Worm (Caenorhabditis elegans) whole organism, late embryonic: ENCODE results near the gene twk-20.

Experiments
- C08G9.2 ChIP-seq: sonication (generic microtip); optimal IDR thresholded peaks from 2 replicates; lab custom pipeline; 2016; ENCODE audit warnings: mild to moderate bottlenecking, missing genetic modification characterization, moderate library complexity, missing compliant biosample characterization
- C38D4.7 ChIP-seq: fragments of 200-800 bp; sonication (Bioruptor generic); optimal IDR thresholded peaks from 2 replicates; lab custom pipeline; 2018; ENCODE audit warnings: mild to moderate bottlenecking, missing genetic modification characterization, moderate library complexity, missing compliant biosample characterization
- F13H6.1 ChIP-seq: sonication (generic microtip); optimal IDR thresholded peaks from 2 replicates; lab custom pipeline; 2016; ENCODE audit warnings: missing genetic modification characterization, missing compliant biosample characterization
- K02D7.2 ChIP-seq: sonication (generic microtip); optimal IDR thresholded peaks from 2 replicates; lab custom pipeline; 2017; ENCODE audit warnings: mild to moderate bottlenecking, missing genetic modification characterization, missing compliant biosample characterization
- K09A11.1 ChIP-seq: sonication (generic microtip); optimal IDR thresholded peaks from 2 replicates; lab custom pipeline; 2017; ENCODE audit warnings: antibody characterized with exemption, mild to moderate bottlenecking, missing genetic modification characterization, missing compliant biosample characterization; ENCODE audit not compliant: insufficient read depth
- T23F11.4 ChIP-seq: fragments of 200-800 bp; sonication (Bioruptor generic); optimal IDR thresholded peaks from 2 replicates; lab custom pipeline; 2018; ENCODE audit warnings: mild to moderate bottlenecking, missing genetic modification characterization, missing compliant biosample characterization
- Y22D7AL.16 ChIP-seq: sonication (generic microtip); optimal IDR thresholded peaks from 2 replicates; lab custom pipeline; 2016; ENCODE audit warnings: missing genetic modification characterization, missing compliant biosample characterization
- ceh-14 ChIP-seq: sonication (generic microtip); optimal IDR thresholded peaks from 2 replicates; lab custom pipeline; 2016; ENCODE audit warnings: missing genotype, missing genetic modification characterization, missing compliant biosample characterization
- ceh-18 ChIP-seq: sonication (generic microtip); optimal IDR thresholded peaks from 2 replicates; lab custom pipeline; 2016; ENCODE audit warnings: missing genetic modification characterization, missing compliant biosample characterization
- ceh-19 ChIP-seq: fragments of 200-800 bp; sonication (Bioruptor generic); optimal IDR thresholded peaks from 2 replicates; lab custom pipeline; 2018; ENCODE audit warnings: mild to moderate bottlenecking, missing genetic modification characterization, missing compliant biosample characterization
- ceh-2 ChIP-seq: sonication (generic microtip); optimal IDR thresholded peaks from 2 replicates; lab custom pipeline; 2016; ENCODE audit warnings: missing genotype, missing genetic modification characterization, missing compliant biosample characterization
- ceh-24 ChIP-seq: sonication (generic microtip); optimal IDR thresholded peaks from 2 replicates; lab custom pipeline; 2016; ENCODE audit warnings: mild to moderate bottlenecking, missing genetic modification characterization, missing compliant biosample characterization
- ceh-31 ChIP-seq: sonication (generic microtip); optimal IDR thresholded peaks from 2 replicates; lab custom pipeline; 2016; ENCODE audit warnings: missing genetic modification characterization, missing compliant biosample characterization
- ceh-34 ChIP-seq: sonication (generic microtip); optimal IDR thresholded peaks from 2 replicates; lab custom pipeline; 2016; ENCODE audit warnings: mild to moderate bottlenecking, missing genetic modification characterization, missing compliant biosample characterization
- ceh-45 ChIP-seq: fragments of 200-800 bp; sonication (Bioruptor generic); IDR thresholded peaks from 2 replicates; pipeline ENCODE4 v1.3.6; 2022; ENCODE audit warnings: missing genetic modification reagents, missing genetic modification characterization, missing compliant biosample characterization
- ceh-48 ChIP-seq: sonication (generic microtip); optimal IDR thresholded peaks from 2 replicates; lab custom pipeline; 2016; ENCODE audit warnings: missing genetic modification characterization, inconsistent platforms, missing compliant biosample characterization
- dmd-4 ChIP-seq: sonication (generic microtip); optimal IDR thresholded peaks from 2 replicates; lab custom pipeline; 2016; ENCODE audit warnings: borderline replicate concordance, missing genetic modification characterization, missing compliant biosample characterization
- dve-1 ChIP-seq: sonication (generic microtip); optimal IDR thresholded peaks from 2 replicates; lab custom pipeline; 2017; ENCODE audit warnings: antibody characterized with exemption, mild to moderate bottlenecking, missing genetic modification characterization, missing compliant biosample characterization
- elt-2 ChIP-seq: sonication (generic microtip); optimal IDR thresholded peaks from 2 replicates; lab custom pipeline; 2016; ENCODE audit warnings: missing genetic modification reagents, missing genetic modification characterization, missing compliant biosample characterization
- ets-4 ChIP-seq: sonication (generic microtip); optimal IDR thresholded peaks from 2 replicates; lab custom pipeline; 2016; ENCODE audit warnings: missing genetic modification characterization, missing compliant biosample characterization
- eyg-1 ChIP-seq: sonication (generic microtip); optimal IDR thresholded peaks from 2 replicates; lab custom pipeline; 2016; ENCODE audit warnings: missing genotype, missing genetic modification characterization, missing compliant biosample characterization
- fax-1 ChIP-seq: sonication (generic microtip); optimal IDR thresholded peaks from 2 replicates; lab custom pipeline; 2016; ENCODE audit warnings: missing genotype, missing genetic modification characterization, missing compliant biosample characterization
- fkh-10 ChIP-seq: fragments of 150-350 bp; optimal IDR thresholded peaks from 2 replicates; lab custom pipeline; 2014; ENCODE audit warnings: missing biosample characterization, missing genetic modification reagents, missing genetic modification characterization
- fkh-6 ChIP-seq: sonication (generic microtip); optimal IDR thresholded peaks from 2 replicates; lab custom pipeline; 2016; ENCODE audit warnings: missing genetic modification characterization, missing compliant biosample characterization
- gmeb-2 ChIP-seq: sonication (generic microtip); optimal IDR thresholded peaks from 2 replicates; lab custom pipeline; 2016; ENCODE audit warnings: missing genetic modification characterization, inconsistent platforms, missing compliant biosample characterization
- hlh-13 ChIP-seq: fragments of 200-800 bp; sonication (Bioruptor generic); optimal IDR thresholded peaks from 2 replicates; lab custom pipeline; 2018; ENCODE audit warnings: mild to moderate bottlenecking, missing genetic modification characterization, missing compliant biosample characterization
- hlh-15 ChIP-seq: sonication (generic microtip); optimal IDR thresholded peaks from 2 replicates; lab custom pipeline; 2016; ENCODE audit warnings: missing genetic modification characterization, missing compliant biosample characterization
- hlh-30 ChIP-seq: sonication (generic microtip); optimal IDR thresholded peaks from 2 replicates; lab custom pipeline; 2017; ENCODE audit warnings: antibody characterized with exemption, missing genetic modification characterization, missing compliant biosample characterization; ENCODE audit not compliant: insufficient read depth
- hlh-6 ChIP-seq: sonication (generic microtip); optimal IDR thresholded peaks from 2 replicates; lab custom pipeline; 2016; ENCODE audit warnings: missing genotype, missing genetic modification characterization, missing compliant biosample characterization
- hlh-8 ChIP-seq: sonication (generic microtip); optimal IDR thresholded peaks from 2 replicates; lab custom pipeline; 2016; ENCODE audit warnings: missing genotype, missing genetic modification characterization, missing compliant biosample characterization
- lim-6 ChIP-seq: sonication (generic microtip); optimal IDR thresholded peaks from 2 replicates; lab custom pipeline; 2016; ENCODE audit warnings: missing genetic modification characterization, missing compliant biosample characterization
- mec-3 ChIP-seq: sonication (generic microtip); optimal IDR thresholded peaks from 2 replicates; lab custom pipeline; 2016; ENCODE audit warnings: borderline replicate concordance, missing genetic modification characterization, missing compliant biosample characterization
- nfya-1 ChIP-seq: sonication (generic microtip); optimal IDR thresholded peaks from 2 replicates; lab custom pipeline; 2017; ENCODE audit warnings: missing genetic modification characterization, mild to moderate bottlenecking, missing compliant biosample characterization, antibody characterized with exemption, moderate library complexity
- nhr-232 ChIP-seq: sonication (generic microtip); optimal IDR thresholded peaks from 2 replicates; lab custom pipeline; 2016; ENCODE audit warnings: missing genetic modification characterization, missing compliant biosample characterization
- npax-4 ChIP-seq: sonication (generic microtip); optimal IDR thresholded peaks from 2 replicates; lab custom pipeline; 2016; ENCODE audit warnings: missing genetic modification characterization, missing compliant biosample characterization
- pat-9 ChIP-seq: fragments of 200-800 bp; sonication (Bioruptor generic); optimal IDR thresholded peaks from 2 replicates; lab custom pipeline; 2018; ENCODE audit warnings: mild to moderate bottlenecking, missing genetic modification characterization, moderate library complexity, missing compliant biosample characterization
- pax-1 ChIP-seq: fragments of 150-350 bp; optimal IDR thresholded peaks from 2 replicates; lab custom pipeline; 2014; ENCODE audit warnings: missing biosample characterization, missing genetic modification characterization
- pha-2 ChIP-seq: sonication (generic microtip); optimal IDR thresholded peaks from 2 replicates; lab custom pipeline; 2017; ENCODE audit warnings: mild to moderate bottlenecking, missing genetic modification characterization, missing compliant biosample characterization
- pqm-1 ChIP-seq: sonication (generic microtip); optimal IDR thresholded peaks from 2 replicates; lab custom pipeline; 2016; ENCODE audit warnings: missing genetic modification characterization, missing compliant biosample characterization
- pros-1 ChIP-seq: fragments of 150-350 bp; optimal IDR thresholded peaks from 2 replicates; lab custom pipeline; 2014; ENCODE audit warnings: missing biosample characterization, missing genetic modification reagents, missing genetic modification characterization
- ref-2 ChIP-seq: sonication (generic microtip); optimal IDR thresholded peaks from 2 replicates; lab custom pipeline; 2016; ENCODE audit warnings: missing genetic modification characterization, missing compliant biosample characterization
- sdc-2 ChIP-seq: sonication (generic microtip); optimal IDR thresholded peaks from 2 replicates; lab custom pipeline; 2016; ENCODE audit warnings: missing genotype, missing genetic modification characterization, missing compliant biosample characterization
- sox-4 ChIP-seq: sonication (generic microtip); optimal IDR thresholded peaks from 2 replicates; lab custom pipeline; 2017; ENCODE audit warnings: mild to moderate bottlenecking, missing genetic modification characterization, inconsistent platforms, missing compliant biosample characterization
- tbx-2 ChIP-seq: sonication (generic microtip); optimal IDR thresholded peaks from 2 replicates; lab custom pipeline; 2016; ENCODE audit warnings: missing genetic modification characterization, missing compliant biosample characterization
- tbx-7 ChIP-seq: sonication (generic microtip); optimal IDR thresholded peaks from 2 replicates; lab custom pipeline; 2016; ENCODE audit warnings: missing genotype, missing genetic modification characterization, missing compliant biosample characterization
- unc-3 ChIP-seq, 2 experiments: fragments of 200-800 bp in 1 of 2; sonication (Bioruptor generic) in 1 of 2; sonication (generic microtip) in 1 of 2; conservative IDR thresholded peaks in 1 of 2; optimal IDR thresholded peaks in 1 of 2; 2 replicates each; pipeline versions ENCODE4 v1.3.6 to Lab custom; 2016 to 2022; ENCODE audit warnings: missing compliant biosample characterization in 2 of 2, missing genetic modification characterization in 2 of 2, missing genetic modification reagents in 1 of 2
- unc-42 ChIP-seq: sonication (generic microtip); optimal IDR thresholded peaks from 2 replicates; lab custom pipeline; 2016; ENCODE audit warnings: missing genotype, missing genetic modification characterization, missing compliant biosample characterization
- zip-5 ChIP-seq: sonication (generic microtip); optimal IDR thresholded peaks from 2 replicates; lab custom pipeline; 2016; ENCODE audit warnings: missing genetic modification characterization, missing compliant biosample characterization
- ztf-16 ChIP-seq: sonication (generic microtip); optimal IDR thresholded peaks from 2 replicates; lab custom pipeline; 2017; ENCODE audit warnings: missing genetic modification characterization, missing compliant biosample characterization

The twk-20 gene

ce11 chrX:13670966-13671365 lies 31.3 kb downstream of the twk-20 start:
- TF ChIP-seq ceh-18 (tag; lab: Kevin White, UChicago) (peak; percentile 8), unc-3 (GFP tag; conservative IDR thresholded peaks at IDR 0.05; lab: Robert Waterston, UW) (no peak), unc-3 (tag; optimal IDR thresholded peaks at IDR 0.05; lab: Kevin White, UChicago) (no peak)
- TF ChIP-seq, all 69 proteins: peak for 1

ce11 chrX:13672622-13673021 lies 32.9 kb downstream of the twk-20 start:
- no peak for TF ChIP-seq lim-6 (tag; lab: Kevin White, UChicago)
- TF ChIP-seq fkh-10 (GFP tag; lab: Kevin White, UChicago): no peak
- TF ChIP-seq hlh-15 (tag; lab: Kevin White, UChicago): no peak
- no peak for TF ChIP-seq fkh-6 (tag; lab: Kevin White, UChicago)
- TF ChIP-seq gmeb-2 (tag; lab: Kevin White, UChicago): no peak
- no peak for TF ChIP-seq ceh-31
- TF ChIP-seq F13H6.1 (tag; lab: Kevin White, UChicago): no peak
- TF ChIP-seq zip-5: no peak
- TF ChIP-seq hlh-8 (tag; lab: Kevin White, UChicago): no peak
- TF ChIP-seq ceh-45 (GFP tag; lab: Robert Waterston, UW): no peak
- no peak for TF ChIP-seq nhr-232 (tag; lab: Kevin White, UChicago)
- no peak for TF ChIP-seq pat-9 (tag; lab: Kevin White, UChicago)
- TF ChIP-seq pros-1 (tag; lab: Kevin White, UChicago): no peak
- TF ChIP-seq ceh-14 (tag; lab: Kevin White, UChicago): no peak
- no peak for TF ChIP-seq unc-42 (tag; lab: Kevin White, UChicago)
- TF ChIP-seq dmd-4 (tag; lab: Kevin White, UChicago): no peak
- no peak for TF ChIP-seq eyg-1 (tag; lab: Kevin White, UChicago)
- TF ChIP-seq ets-4 (tag; lab: Kevin White, UChicago): no peak

- TF ChIP-seq ceh-31 (peak; percentile 53), fkh-6 (tag; lab: Kevin White, UChicago) (peak; percentile 38), tbx-2 (tag; lab: Kevin White, UChicago) (peak; percentile 42), nfya-1 (tag; lab: Kevin White, UChicago) (peak; percentile 38), mec-3 (tag; lab: Kevin White, UChicago) (no peak), C08G9.2 (peak; percentile 23), hlh-30 (peak; percentile 25), npax-4 (no peak), hlh-6 (tag; lab: Kevin White, UChicago) (no peak), ztf-16 (tag; lab: Kevin White, UChicago) (peak; percentile 50), ceh-34 (peak; percentile 23), ceh-2 (tag; lab: Kevin White, UChicago) (peak; percentile 6), pha-2 (tag; lab: Kevin White, UChicago) (peak; percentile 20), ceh-24 (tag; lab: Kevin White, UChicago) (no peak), fax-1 (tag; lab: Kevin White, UChicago) (peak; percentile 17), sdc-2 (tag; lab: Kevin White, UChicago) (peak; percentile 41), pros-1 (tag; lab: Kevin White, UChicago) (peak; percentile 33), hlh-13 (no peak), ets-4 (tag; lab: Kevin White, UChicago) (no peak), dve-1 (no peak), T23F11.4 (GFP tag; lab: Kevin White, UChicago) (peak; percentile 46), Y22D7AL.16 (tag; lab: Kevin White, UChicago) (no peak), ceh-19 (no peak), ceh-48 (tag; lab: Kevin White, UChicago) (no peak), ref-2 (tag; lab: Kevin White, UChicago) (peak; percentile 56), tbx-7 (tag; lab: Kevin White, UChicago) (no peak), pqm-1 (tag; lab: Kevin White, UChicago) (no peak), sox-4 (tag; lab: Kevin White, UChicago) (no peak), elt-2 (tag; lab: Kevin White, UChicago) (peak; percentile 24), pax-1 (tag; lab: Kevin White, UChicago) (peak; percentile 71), K09A11.1 (tag; lab: Kevin White, UChicago) (no peak), ceh-18 (tag; lab: Kevin White, UChicago) (peak; percentile 43), C38D4.7 (no peak), K02D7.2 (tag; lab: Kevin White, UChicago) (no peak)
Measured at ce11 chrX:13675444-13675843, 35.8 kb downstream of the twk-20 start.
